Worm (Caenorhabditis elegans) whole organism, midembryonic: ENCODE results near the gene R05A10.1.

Experiments
- T22C8.4 ChIP-seq: fragments of 200-800 bp; sonication (Bioruptor generic); IDR thresholded peaks from 2 replicates; pipeline ENCODE4 v1.3.6; 2022; ENCODE audit warnings: missing genetic modification characterization, missing compliant biosample characterization
- cog-1 ChIP-seq: sonication (generic microtip); optimal IDR thresholded peaks from 2 replicates; lab custom pipeline; 2016; ENCODE audit warnings: missing genetic modification characterization, missing compliant biosample characterization
- flt-1 ChIP-seq: fragments of 200-800 bp; sonication (Bioruptor generic); IDR thresholded peaks from 2 replicates; pipeline ENCODE4 v1.3.6; 2022; ENCODE audit warnings: missing genetic modification characterization, missing compliant biosample characterization
- klf-2 ChIP-seq: fragments of 200-800 bp; sonication (Bioruptor generic); conservative IDR thresholded peaks from 2 replicates; pipeline ENCODE4 v1.3.6; 2022; ENCODE audit warnings: missing genetic modification reagents, missing genetic modification characterization, missing compliant biosample characterization
- med-1 ChIP-seq: sonication (generic microtip); optimal IDR thresholded peaks from 2 replicates; lab custom pipeline; 2017; ENCODE audit warnings: missing genetic modification characterization, mild to moderate bottlenecking, missing compliant biosample characterization, antibody characterized with exemption, missing genetic modification reagents; ENCODE audit not compliant: insufficient read depth
- ref-1 ChIP-seq: fragments of 200-800 bp; sonication (Bioruptor generic); conservative IDR thresholded peaks from 2 replicates; pipeline ENCODE4 v1.3.6; 2022; ENCODE audit warnings: missing genetic modification reagents, missing genetic modification characterization, missing compliant biosample characterization
- tab-1 ChIP-seq: fragments of 200-800 bp; sonication (Bioruptor generic); IDR thresholded peaks from 2 replicates; pipeline ENCODE4 v1.3.6; 2022; ENCODE audit warnings: missing genetic modification characterization, missing compliant biosample characterization
- ztf-23 ChIP-seq: fragments of 200-800 bp; sonication (Bioruptor generic); IDR thresholded peaks from 2 replicates; pipeline ENCODE4 v1.3.6; 2022; ENCODE audit warnings: missing genetic modification reagents, missing genetic modification characterization, missing compliant biosample characterization
- ztf-29 ChIP-seq: fragments of 200-800 bp; sonication (Bioruptor generic); IDR thresholded peaks from 2 replicates; pipeline ENCODE4 v1.3.6; 2022; ENCODE audit warnings: missing genetic modification reagents, missing genetic modification characterization, missing compliant biosample characterization

Gene R05A10.1

DNA sequence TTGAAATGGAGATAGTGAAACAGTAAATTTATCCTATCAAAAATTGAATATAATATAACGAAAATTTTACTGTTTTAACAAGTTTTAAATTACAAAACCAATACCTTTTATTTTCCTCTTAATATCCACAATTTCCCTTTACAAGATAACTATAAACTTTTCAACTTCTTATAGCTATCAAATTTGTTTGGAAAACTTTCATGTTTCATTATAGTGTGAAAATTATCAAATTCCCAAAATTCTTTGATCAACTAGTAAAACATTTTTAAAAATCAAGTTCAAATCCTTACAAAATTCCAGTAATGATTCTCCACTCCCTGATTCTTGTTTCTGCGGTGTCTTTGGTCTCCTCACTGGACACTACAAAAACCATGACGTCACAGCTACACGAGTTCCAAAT lies at the start of gene R05A10.1:
TSS of gene R05A10.1 (plus strand) at position 301 of the 400 bp plus-strand sequence.
- TF ChIP-seq ztf-29, result no peak
- TF ChIP-seq cog-1 (tag; lab: Kevin White, UChicago), result no peak
- TF ChIP-seq tab-1 (GFP tag; lab: Robert Waterston, UW), result no peak
- TF ChIP-seq ztf-23 (GFP tag; lab: Robert Waterston, UW), result no peak

DNA sequence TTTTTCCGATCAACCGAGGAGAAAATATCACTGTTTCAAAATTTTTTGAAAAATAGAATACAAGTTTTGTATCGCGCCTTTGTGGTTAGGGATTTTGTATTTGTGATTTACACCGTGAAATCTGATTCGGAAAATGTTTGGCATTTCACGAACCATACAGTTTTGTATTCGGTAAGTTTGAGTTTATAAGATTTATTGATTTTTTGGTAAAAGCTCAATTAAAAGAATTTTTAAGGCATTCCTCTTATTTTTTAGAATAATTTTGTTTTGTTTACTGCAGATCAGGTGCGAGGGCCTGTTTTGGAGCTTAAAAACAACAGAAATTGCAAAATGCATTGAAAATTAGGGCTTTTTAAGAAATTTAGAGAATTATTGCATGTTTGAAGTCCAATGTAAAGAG lies 48.8 kb upstream of the R05A10.1 start:
- TF ChIP-seq T22C8.4 (GFP tag; lab: Robert Waterston, UW), result no peak
- no peak for TF ChIP-seq klf-2
- TF ChIP-seq ztf-23 (GFP tag; lab: Robert Waterston, UW), result no peak
- TF ChIP-seq tab-1 (GFP tag; lab: Robert Waterston, UW), result no peak
- no peak for TF ChIP-seq cog-1 (tag; lab: Kevin White, UChicago)
- no peak for TF ChIP-seq ztf-29
- TF ChIP-seq ref-1 (GFP tag; lab: Robert Waterston, UW), result no peak
- TF ChIP-seq flt-1, result no peak
- TF ChIP-seq med-1 (GFP tag; lab: Kevin White, UChicago), result no peak

DNA sequence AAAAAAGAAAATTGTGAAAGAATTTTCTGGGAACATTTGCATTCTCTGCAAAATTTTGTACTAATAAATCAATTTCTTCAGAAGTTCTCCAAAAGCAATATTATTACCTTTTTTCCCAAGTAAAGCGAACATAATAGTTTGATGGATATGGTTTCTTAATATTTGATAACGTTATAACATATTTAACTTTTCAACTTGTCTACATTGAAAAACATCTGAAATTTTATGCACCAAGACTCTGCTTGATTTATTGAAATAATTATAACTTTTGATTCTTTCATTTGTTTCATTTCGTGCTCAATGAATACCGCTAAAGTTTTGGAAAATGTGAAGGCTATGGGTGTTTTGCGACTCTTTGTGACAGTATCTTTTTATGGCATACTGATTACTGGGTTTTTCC lies 45.1 kb upstream of the R05A10.1 start, which contains the start of gene srz-31:
TSS of gene srz-31 (plus strand) at position 301 of the 400 bp plus-strand sequence.
- TF ChIP-seq cog-1 (tag; lab: Kevin White, UChicago), result no peak
- no peak for TF ChIP-seq med-1 (GFP tag; lab: Kevin White, UChicago)
- no peak for TF ChIP-seq ref-1 (GFP tag; lab: Robert Waterston, UW)
- TF ChIP-seq klf-2, result no peak
- no peak for TF ChIP-seq flt-1
- no peak for TF ChIP-seq ztf-29
- TF ChIP-seq T22C8.4 (GFP tag; lab: Robert Waterston, UW), result no peak
- no peak for TF ChIP-seq tab-1 (GFP tag; lab: Robert Waterston, UW)
- no peak for TF ChIP-seq ztf-23 (GFP tag; lab: Robert Waterston, UW)

DNA sequence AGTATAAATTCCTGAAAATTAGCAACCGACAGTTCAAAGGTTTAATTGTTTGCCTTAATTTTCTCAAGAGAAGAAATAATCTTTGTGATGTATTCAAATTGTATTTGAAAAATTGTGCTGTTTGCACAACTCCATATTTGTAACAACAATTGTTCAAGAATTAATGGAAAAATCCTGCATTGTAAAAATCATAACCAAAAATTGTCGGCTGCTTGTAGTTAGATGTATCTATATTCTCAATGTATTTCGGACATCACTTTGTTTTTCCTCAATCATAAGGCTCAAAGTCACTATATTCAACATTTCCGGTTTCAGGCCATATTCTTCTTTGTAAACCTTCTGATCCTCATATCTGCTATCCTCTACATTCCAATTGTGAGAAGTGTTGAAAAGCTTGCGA lies 39.1 kb upstream of the R05A10.1 start:
- TF ChIP-seq ref-1 (GFP tag; lab: Robert Waterston, UW), result no peak
- TF ChIP-seq cog-1 (tag; lab: Kevin White, UChicago), result no peak
- no peak for TF ChIP-seq klf-2
- no peak for TF ChIP-seq flt-1
- no peak for TF ChIP-seq ztf-23 (GFP tag; lab: Robert Waterston, UW)
- no peak for TF ChIP-seq tab-1 (GFP tag; lab: Robert Waterston, UW)
- TF ChIP-seq med-1 (GFP tag; lab: Kevin White, UChicago), result no peak
- TF ChIP-seq T22C8.4 (GFP tag; lab: Robert Waterston, UW), result no peak

DNA sequence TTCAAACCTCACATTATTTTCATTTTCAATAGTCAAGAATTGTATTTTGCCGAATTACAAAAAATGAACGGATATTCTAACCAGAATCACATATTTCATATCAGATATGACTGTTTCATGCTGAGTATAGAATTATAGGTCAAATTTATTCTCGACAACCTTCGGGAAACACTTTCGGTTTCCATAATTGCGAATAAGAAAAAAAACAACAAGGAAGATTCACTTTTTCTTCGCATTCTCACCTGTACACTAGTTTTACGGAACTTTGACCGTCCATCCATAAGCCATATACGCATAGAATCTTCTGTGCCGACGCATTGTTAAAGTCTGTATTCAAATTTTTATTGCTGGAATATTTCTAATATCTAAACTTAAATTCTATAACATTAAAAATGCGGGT lies 36.6 kb upstream of the R05A10.1 start, which contains the start of gene oac-37:
TSS of gene oac-37 (plus strand) at position 301 of the 400 bp plus-strand sequence.
- no peak for TF ChIP-seq ztf-29

DNA sequence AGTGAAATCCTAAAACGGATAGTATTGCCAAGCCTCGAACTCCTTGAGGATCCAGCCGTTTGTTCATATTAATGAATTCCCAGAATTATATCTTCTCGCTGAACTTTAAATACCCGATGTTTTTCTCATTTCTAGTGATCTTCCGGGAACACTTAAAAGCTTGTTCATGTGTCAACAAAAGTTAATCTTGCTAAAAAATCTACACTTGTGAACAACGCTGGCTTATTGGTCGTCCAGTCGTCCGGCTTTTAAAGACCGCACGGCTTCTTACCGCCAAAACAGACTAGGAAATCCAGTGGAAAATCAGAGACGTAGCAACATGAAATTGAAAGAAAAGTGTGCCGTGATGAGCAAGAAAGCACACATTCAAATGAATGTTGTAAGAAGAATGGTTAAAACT lies 28.9 kb upstream of the R05A10.1 start, which contains the start of gene oac-38:
TSS of gene oac-38 (minus strand) at position 101 of the 400 bp plus-strand sequence.
- TF ChIP-seq med-1 (GFP tag; lab: Kevin White, UChicago) (no peak), T22C8.4 (GFP tag; lab: Robert Waterston, UW) (no peak), ztf-23 (GFP tag; lab: Robert Waterston, UW) (no peak), cog-1 (tag; lab: Kevin White, UChicago) (no peak), klf-2 (no peak), ref-1 (GFP tag; lab: Robert Waterston, UW) (no peak), ztf-29 (no peak), tab-1 (GFP tag; lab: Robert Waterston, UW) (no peak), flt-1 (no peak)

DNA sequence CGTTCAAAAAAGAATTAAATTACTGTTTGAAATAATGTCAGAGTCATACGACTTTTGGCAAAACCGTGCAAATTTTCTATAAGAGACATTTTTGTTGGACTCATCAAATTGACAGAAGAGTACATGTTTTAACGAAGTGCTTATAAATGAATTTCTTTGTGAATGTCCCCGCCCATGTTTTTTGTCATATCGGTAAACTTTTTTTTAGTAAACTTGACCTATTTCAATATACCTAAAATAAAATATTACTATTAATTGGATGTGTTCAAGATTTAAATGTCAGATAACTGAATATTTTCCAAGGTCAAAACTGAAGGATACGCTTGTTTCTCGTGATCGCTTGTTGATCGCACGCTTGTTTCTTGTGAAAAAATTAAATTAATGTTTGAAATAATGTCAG lies 24.1 kb upstream of the R05A10.1 start, which contains the start of gene R05A10.8:
TSS of gene R05A10.8 (minus strand) at position 101 of the 400 bp plus-strand sequence.
- TF ChIP-seq ztf-29, result no peak
- no peak for TF ChIP-seq cog-1 (tag; lab: Kevin White, UChicago)
- no peak for TF ChIP-seq ref-1 (GFP tag; lab: Robert Waterston, UW)
- no peak for TF ChIP-seq flt-1
- TF ChIP-seq T22C8.4 (GFP tag; lab: Robert Waterston, UW), result no peak
- TF ChIP-seq klf-2, result no peak
- no peak for TF ChIP-seq tab-1 (GFP tag; lab: Robert Waterston, UW)
- no peak for TF ChIP-seq med-1 (GFP tag; lab: Kevin White, UChicago)
- no peak for TF ChIP-seq ztf-23 (GFP tag; lab: Robert Waterston, UW)

DNA sequence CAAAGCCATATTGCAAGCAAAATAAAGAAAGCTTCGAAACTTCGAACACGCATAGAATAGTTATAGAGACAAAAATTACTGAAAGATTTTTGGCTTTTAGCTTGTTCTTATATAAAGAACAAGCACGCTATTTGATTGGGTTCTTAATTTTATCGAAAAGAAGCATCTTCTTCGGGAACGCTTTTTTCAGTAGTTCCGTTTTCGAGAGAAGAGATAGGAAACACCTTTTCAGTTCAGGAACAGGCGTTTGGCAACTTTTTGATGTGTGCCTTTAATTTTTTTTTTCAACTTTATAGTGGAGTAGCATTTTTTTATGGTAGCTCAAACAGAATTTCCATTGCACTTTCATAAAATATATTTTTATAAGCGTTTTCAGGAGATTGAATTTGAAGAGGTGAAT lies 19.4 kb upstream of the R05A10.1 start, which contains the start of gene R05A10.7:
TSS of gene R05A10.7 (minus strand) at position 101 of the 400 bp plus-strand sequence.
- TF ChIP-seq ztf-23 (GFP tag; lab: Robert Waterston, UW) (no peak), tab-1 (GFP tag; lab: Robert Waterston, UW) (no peak), T22C8.4 (GFP tag; lab: Robert Waterston, UW) (no peak), ztf-29 (no peak), klf-2 (no peak), med-1 (GFP tag; lab: Kevin White, UChicago) (no peak), cog-1 (tag; lab: Kevin White, UChicago) (no peak), flt-1 (no peak)

DNA sequence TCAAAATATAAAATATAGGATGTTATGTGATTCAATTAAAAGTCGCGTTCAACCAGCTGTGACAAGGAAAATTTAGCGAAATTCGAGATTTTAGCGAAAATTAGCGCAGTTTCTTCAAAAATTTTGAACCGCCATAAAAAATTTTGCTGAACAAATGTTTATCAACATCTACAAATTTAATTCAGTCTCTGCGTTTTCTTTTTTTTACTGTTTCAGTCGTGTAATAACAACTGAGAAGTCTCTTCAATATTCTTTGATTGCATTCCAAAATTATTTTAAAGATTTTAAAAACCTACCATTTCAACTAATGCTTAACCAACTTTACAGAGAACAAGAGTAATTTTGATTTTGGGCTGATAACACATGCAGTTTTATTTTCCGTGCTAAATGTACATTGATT lies 18.1 kb upstream of the R05A10.1 start:
- TF ChIP-seq klf-2, result no peak
- no peak for TF ChIP-seq cog-1 (tag; lab: Kevin White, UChicago)

DNA sequence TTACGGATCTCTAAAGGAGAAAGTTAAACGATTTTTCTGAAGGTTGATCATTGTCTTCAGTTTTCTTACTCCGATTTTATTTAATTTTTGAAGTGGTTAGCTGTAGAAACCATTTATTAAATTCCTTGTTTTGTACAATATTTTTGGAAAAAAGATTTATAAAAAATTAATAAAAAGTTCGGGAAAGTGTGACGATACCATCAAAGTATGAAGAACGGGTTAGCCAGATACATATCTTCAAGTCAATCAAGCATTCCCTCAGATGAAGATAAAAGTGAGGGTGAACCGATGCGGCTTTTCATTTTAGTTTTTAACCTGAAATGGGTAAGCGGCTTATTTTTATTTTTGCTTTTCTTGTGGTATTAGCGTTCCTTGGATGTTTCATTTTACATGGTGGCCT lies 16.7 kb upstream of the R05A10.1 start, which contains the start of gene R05A10.6:
TSS of gene R05A10.6 (plus strand) at position 301 of the 400 bp plus-strand sequence.
- no peak for TF ChIP-seq flt-1
- no peak for TF ChIP-seq T22C8.4 (GFP tag; lab: Robert Waterston, UW)
- no peak for TF ChIP-seq cog-1 (tag; lab: Kevin White, UChicago)
- no peak for TF ChIP-seq ztf-23 (GFP tag; lab: Robert Waterston, UW)
- no peak for TF ChIP-seq ztf-29
- no peak for TF ChIP-seq ref-1 (GFP tag; lab: Robert Waterston, UW)
- TF ChIP-seq med-1 (GFP tag; lab: Kevin White, UChicago), result no peak
- TF ChIP-seq klf-2, result no peak
- TF ChIP-seq tab-1 (GFP tag; lab: Robert Waterston, UW), result no peak
